Fruit fly (Drosophila melanogaster) whole organism, embryonic: ENCODE results near the gene fig.
A peak's percentile ranks its signal among the peaks of the same experiment; 100 is the strongest.

Experiments
- Atf3 ChIP-seq: fragments of 200-800 bp; sonication (Bioruptor generic); optimal IDR thresholded peaks from 3 replicates; lab custom pipeline; 2016; ENCODE audit warnings: missing biosample characterization, missing genetic modification characterization
- CG13287 ChIP-seq: fragments of 200-800 bp; sonication (Bioruptor generic); IDR thresholded peaks from 2 replicates; pipeline ENCODE4 v1.3.6; 2022; ENCODE audit warnings: missing biosample characterization, missing genetic modification characterization; ENCODE audit not compliant: partially characterized antibody
- CG1792 ChIP-seq: fragments of 200-800 bp; sonication (Bioruptor generic); optimal IDR thresholded peaks from 2 replicates; lab custom pipeline; 2016; ENCODE audit warnings: missing biosample characterization, missing genetic modification characterization
- CG30020 ChIP-seq: fragments of 200-800 bp; optimal IDR thresholded peaks from 2 replicates; lab custom pipeline; 2019; ENCODE audit warnings: missing biosample characterization, mild to moderate bottlenecking, missing genetic modification characterization, moderate library complexity
- Doc3 ChIP-seq: fragments of 200-800 bp; sonication (Bioruptor generic); IDR thresholded peaks from 3 replicates; pipeline ENCODE4 v1.3.6; 2022; ENCODE audit warnings: missing biosample characterization, missing genetic modification characterization; ENCODE audit not compliant: partially characterized antibody
- Side ChIP-seq: fragments of 200-800 bp; sonication (Bioruptor generic); optimal IDR thresholded peaks from 2 replicates; lab custom pipeline; 2016; ENCODE audit warnings: missing biosample characterization, missing genetic modification characterization
- Stat92E ChIP-seq, 3 experiments: fragments of >200 bp in 2 of 3; fragments of 200-800 bp in 1 of 3; sonication (Bioruptor generic) in 1 of 3; optimal IDR thresholded peaks; 2 replicates each; lab custom pipeline; 2017 to 2019; ENCODE audit warnings: missing biosample characterization in 3 of 3, missing genetic modification characterization in 3 of 3, mild to moderate bottlenecking in 1 of 3, moderate library complexity in 1 of 3
- bsh ChIP-seq, 2 experiments: fragments of 200-800 bp; sonication (Bioruptor generic); optimal IDR thresholded peaks; 2 replicates each; lab custom pipeline; 2017 to 2018; ENCODE audit warnings: mild to moderate bottlenecking in 2 of 2, missing biosample characterization in 2 of 2, missing genetic modification characterization in 2 of 2, moderate library complexity in 1 of 2
- crol ChIP-seq: fragments of 200-800 bp; sonication (Bioruptor generic); IDR thresholded peaks from 2 replicates; pipeline ENCODE4 v1.3.6; 2022; ENCODE audit warnings: missing biosample characterization, missing genetic modification characterization
- fd3F ChIP-seq: fragments of 200-800 bp; sonication (Bioruptor generic); optimal IDR thresholded peaks from 2 replicates; lab custom pipeline; 2018; ENCODE audit warnings: missing biosample characterization, mild to moderate bottlenecking, missing genetic modification characterization, moderate library complexity
- lab ChIP-seq: fragments of 200-800 bp; sonication (Bioruptor generic); optimal IDR thresholded peaks from 3 replicates; lab custom pipeline; 2017; ENCODE audit warnings: missing biosample characterization, missing genetic modification characterization, mild to moderate bottlenecking, moderate library complexity, missing genetic modification reagents
- pan ChIP-seq, 4 experiments: fragments of >200 bp in 3 of 4; fragments of 200-800 bp in 1 of 4; sonication (Bioruptor generic) in 1 of 4; optimal IDR thresholded peaks in 3 of 4; IDR thresholded peaks in 1 of 4; 2 replicates each; pipeline versions ENCODE4 v1.3.6 to Lab custom; 2017 to 2022; ENCODE audit warnings: missing biosample characterization in 2 of 4, missing genetic modification characterization in 2 of 4, mixed read lengths in 1 of 4
- slp2 ChIP-seq: fragments of 200-800 bp; sonication (Bioruptor generic); optimal IDR thresholded peaks from 2 replicates; lab custom pipeline; 2016; ENCODE audit warnings: missing biosample characterization, missing genetic modification characterization

DNA sequence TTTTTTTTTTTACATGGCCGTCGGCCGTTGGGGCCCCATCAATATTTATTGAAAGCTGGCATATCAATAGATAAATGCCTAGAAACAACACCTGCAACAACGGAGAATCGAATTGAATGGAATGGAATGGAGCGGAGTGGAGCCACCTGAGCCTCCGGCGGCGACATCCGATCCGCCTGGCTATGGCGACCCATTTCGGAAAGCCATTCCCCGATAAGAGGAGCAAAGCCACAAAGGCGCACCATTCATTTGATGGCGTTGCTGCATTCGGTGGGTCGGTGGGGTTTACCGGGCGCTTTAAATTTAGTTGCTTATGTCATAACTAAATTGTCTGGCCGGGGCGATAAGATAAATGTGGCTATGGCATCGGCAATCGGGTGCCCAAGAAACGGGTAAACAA lies 1.6 kb upstream of the fig start:
- TF ChIP-seq Atf3 (no peak), lab (GFP tag; lab: Kevin White, UChicago) (peak; percentile 0), crol (GFP tag; lab: Robert Waterston, UW) (no peak), fd3F (GFP tag; lab: Kevin White, UChicago) (no peak), Doc3 (GFP tag; lab: Robert Waterston, UW) (no peak), bsh (GFP tag; optimal IDR thresholded peaks at IDR 0.05; lab: Kevin White, UChicago) (no peak), CG13287 (GFP tag; lab: Robert Waterston, UW) (no peak), CG1792 (GFP tag; lab: Kevin White, UChicago) (no peak), pan (optimal IDR thresholded peaks at IDR 0.05; lab: Kevin White, UChicago) (no peak), pan (GFP tag; optimal IDR thresholded peaks at IDR 0.05 in 1 of 2, IDR thresholded peaks at IDR 0.05 in 1 of 2) (no peak), Side (GFP tag; lab: Kevin White, UChicago) (no peak), slp2 (GFP tag; lab: Kevin White, UChicago) (no peak), Stat92E (GFP tag; optimal IDR thresholded peaks at IDR 0.05; lab: Kevin White, UChicago) (no peak), CG30020 (tag; lab: Kevin White, UChicago) (no peak)
